Fruit fly (Drosophila melanogaster) whole organism, wandering third instar larva: ENCODE measurements around the gene sw.

Experiments
- Dfd ChIP-seq: fragments of >200 bp; optimal IDR thresholded peaks from 2 replicates; lab custom pipeline; 2017; ENCODE audit warnings: missing biosample characterization, missing genetic modification characterization
- Hr78 ChIP-seq: fragments of >200 bp; optimal IDR thresholded peaks from 2 replicates; lab custom pipeline; 2017; ENCODE audit warnings: missing biosample characterization, missing genetic modification characterization
- Myc ChIP-seq: fragments of >200 bp; optimal IDR thresholded peaks from 2 replicates; lab custom pipeline; 2017
- dl ChIP-seq, 2 experiments: fragments of 175-275, 200-275 bp in 1 of 2; fragments of 200-275 bp in 1 of 2; sonication (Bioruptor generic); optimal IDR thresholded peaks; lab custom pipeline; 2018; ENCODE audit warnings: mild to moderate bottlenecking in 2 of 2, missing biosample characterization in 2 of 2, missing genetic modification characterization in 2 of 2, moderate library complexity in 2 of 2; ENCODE audit not compliant: partially characterized antibody in 2 of 2, insufficient read depth in 1 of 2
- dmrt93B ChIP-seq: fragments of 200-800 bp; sonication (Bioruptor generic); optimal IDR thresholded peaks from 2 replicates; lab custom pipeline; 2018; ENCODE audit warnings: missing biosample characterization, mild to moderate bottlenecking, missing genetic modification characterization
- ey ChIP-seq: fragments of 200-800 bp; sonication (Bioruptor generic); optimal IDR thresholded peaks from 2 replicates; lab custom pipeline; 2016; ENCODE audit warnings: missing biosample characterization, missing genetic modification characterization
- jim ChIP-seq: fragments of 175-275, 200-325 bp; sonication (Bioruptor generic); optimal IDR thresholded peaks from 2 replicates; lab custom pipeline; 2016; ENCODE audit warnings: missing biosample characterization, mild to moderate bottlenecking, missing genetic modification characterization
- lola ChIP-seq: fragments of >200 bp; optimal IDR thresholded peaks from 2 replicates; lab custom pipeline; 2017; ENCODE audit warnings: missing biosample characterization, missing genetic modification characterization
- pan ChIP-seq: fragments of >200 bp; optimal IDR thresholded peaks from 2 replicates; lab custom pipeline; 2017
- rgr ChIP-seq: fragments of 200-800 bp; sonication (Bioruptor generic); optimal IDR thresholded peaks from 3 replicates; lab custom pipeline; 2016; ENCODE audit warnings: missing biosample characterization, mild to moderate bottlenecking, missing genetic modification characterization
- sage ChIP-seq: fragments of 200-800 bp; sonication (Bioruptor generic); optimal IDR thresholded peaks from 2 replicates; lab custom pipeline; 2016; ENCODE audit warnings: missing biosample characterization, mild to moderate bottlenecking, missing genetic modification characterization
- sv ChIP-seq: fragments of 200-800 bp; sonication (Bioruptor generic); optimal IDR thresholded peaks from 3 replicates; lab custom pipeline; 2016; ENCODE audit warnings: missing biosample characterization, missing genetic modification characterization
- usp ChIP-seq: fragments of >200 bp; optimal IDR thresholded peaks from 2 replicates; lab custom pipeline; 2017; ENCODE audit warnings: missing biosample characterization, missing genetic modification characterization

dm6 chrX:20269669-20270068 is 33.5 kb upstream of the sw start, which contains the start of gene Inx6:
- TF ChIP-seq usp (GFP tag; lab: Kevin White, UChicago) = no peak
- TF ChIP-seq Dfd (GFP tag; lab: Kevin White, UChicago) = no peak
- no peak for TF ChIP-seq Hr78 (GFP tag; lab: Kevin White, UChicago)
- TF ChIP-seq ey = no peak
- TF ChIP-seq rgr = no peak
- no peak for TF ChIP-seq sv
- no peak for TF ChIP-seq pan (lab: Kevin White, UChicago)
- TF ChIP-seq lola (GFP tag; lab: Kevin White, UChicago) = no peak
- no peak for TF ChIP-seq dl (GFP tag; optimal IDR thresholded peaks at IDR 0.05; lab: Kevin White, UChicago; ENCODE audit: insufficient read depth in 1 of 2, partially characterized antibody in 2 of 2)
- no peak for TF ChIP-seq dmrt93B
- TF ChIP-seq Myc = no peak
- no peak for TF ChIP-seq sage (GFP tag; lab: Kevin White, UChicago)
- TF ChIP-seq jim (GFP tag; lab: Kevin White, UChicago) = no peak
